Worm (Caenorhabditis elegans): ENCODE data around the gene srj-18.

DNA sequence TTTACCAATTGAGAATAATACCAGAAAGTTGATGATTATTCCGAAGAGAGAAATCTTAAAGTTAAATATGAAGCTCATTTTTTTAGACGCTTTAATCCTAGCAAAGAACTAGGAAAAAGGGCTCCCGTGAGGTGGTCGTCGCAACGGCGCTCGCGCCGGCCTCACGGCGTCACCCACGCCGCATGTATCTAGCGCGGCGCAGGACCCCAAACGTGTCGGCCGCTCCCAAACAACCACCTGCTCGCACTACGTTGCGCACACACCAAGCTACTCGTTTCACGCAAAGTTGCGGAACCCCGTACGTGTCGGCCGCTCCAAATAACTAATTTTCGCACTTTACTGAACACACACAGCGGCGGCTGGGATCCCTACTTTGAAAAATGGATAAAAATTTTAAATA is 27.7 kb upstream of the srj-18 start:
- no peak for TF ChIP-seq pqm-1 (tag; optimal IDR thresholded peaks at IDR 0.05)
- TF ChIP-seq jun-1 (tag; optimal IDR thresholded peaks at IDR 0.05): no peak
- TF ChIP-seq nhr-11 (tag; optimal IDR thresholded peaks at IDR 0.05): no peak
- TF ChIP-seq ZK546.5 (tag; optimal IDR thresholded peaks at IDR 0.05): no peak
- no peak for TF ChIP-seq nhr-76 (tag; optimal IDR thresholded peaks at IDR 0.05)
- no peak for TF ChIP-seq nhr-12 (tag; optimal IDR thresholded peaks at IDR 0.05)
- TF ChIP-seq unc-62 (GFP tag; optimal IDR thresholded peaks at IDR 0.05): no peak
- no peak for TF ChIP-seq tbx-2 (tag; optimal IDR thresholded peaks at IDR 0.05)
- TF ChIP-seq ztf-11 (tag; optimal IDR thresholded peaks at IDR 0.05): no peak
